In genomic region chr3R:30820707-30821319, dm6 we compare ENCODE assay signal across 1 fruit fly cellular context.
TF ChIP-seq lines count a peak whose summit lies in the region.

No protein-coding gene starts in this region.

TF ChIP-seq in whole organism, embryonic, 481 proteins besides CTCF, POLR2A, EP300 and RAD21 (continued from another document):
- TF ChIP-seq Drgx (GFP tag; IDR thresholded peaks at IDR 0.05; lab: Robert Waterston, UW), result 0 out of 2 replicates have a peak, but pooled peaks have one; percentile 15
- TF ChIP-seq Neu2 (GFP tag; optimal IDR thresholded peaks at IDR 0.05; lab: Kevin White, UChicago; ENCODE audit: borderline replicate concordance), result no peak
- no peak for TF ChIP-seq CG16863 (GFP tag; optimal IDR thresholded peaks at IDR 0.05; lab: Kevin White, UChicago)
- TF ChIP-seq peb (GFP tag; IDR thresholded peaks at IDR 0.05; lab: Robert Waterston, UW), result no peak
- no peak for TF ChIP-seq CG10366 (GFP tag; IDR thresholded peaks at IDR 0.05; lab: Robert Waterston, UW)
- TF ChIP-seq Rx (GFP tag; IDR thresholded peaks at IDR 0.05; lab: Robert Waterston, UW), result no peak
- TF ChIP-seq CG2678 (tag; optimal IDR thresholded peaks at IDR 0.05; lab: Kevin White, UChicago), result peak; percentile 3
- peak; percentile 49 for TF ChIP-seq kni (GFP tag; optimal IDR thresholded peaks at IDR 0.05; lab: Kevin White, UChicago)
- peak; percentile 12 for TF ChIP-seq Med (GFP tag; lab: Kevin White, UChicago)
- no peak for TF ChIP-seq HLH4C (GFP tag; IDR thresholded peaks at IDR 0.05; lab: Robert Waterston, UW; ENCODE audit: partially characterized antibody)
- no peak for TF ChIP-seq CHES-1-like (GFP tag; optimal IDR thresholded peaks at IDR 0.05; lab: Kevin White, UChicago)
